Fruit fly (Drosophila melanogaster): ENCODE data around the gene CG42795.

CG42795 gene

DNA sequence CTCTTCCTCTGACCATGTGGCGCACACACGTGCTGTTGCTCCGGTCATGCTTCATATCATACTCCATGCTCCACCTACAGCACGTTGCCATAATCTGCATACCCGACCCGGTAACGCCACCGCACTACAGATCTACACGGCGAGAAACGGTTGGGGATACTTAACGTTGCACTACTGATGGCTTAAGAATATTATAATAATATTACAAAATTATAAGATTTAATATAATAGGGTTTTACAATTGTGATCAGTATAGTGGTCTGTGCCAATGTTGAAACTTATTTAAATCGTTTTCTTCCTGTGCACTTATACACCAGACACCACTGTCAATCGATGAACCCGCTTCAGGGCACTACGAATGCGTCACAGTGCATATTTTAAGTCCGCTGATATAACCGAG is 12.1 kb upstream of the CG42795 start:
- peak; percentile 84 for TF ChIP-seq CG8319 (GFP tag; optimal IDR thresholded peaks at IDR 0.05)
- TF ChIP-seq cyc (GFP tag; optimal IDR thresholded peaks at IDR 0.05) = peak; percentile 57
- TF ChIP-seq CG31627 (GFP tag; optimal IDR thresholded peaks at IDR 0.05) = peak; percentile 42
- peak; percentile 91 for TF ChIP-seq CG6808 (GFP tag; optimal IDR thresholded peaks at IDR 0.05)
- TF ChIP-seq lz (GFP tag; optimal IDR thresholded peaks at IDR 0.05) = peak; percentile 44
- peak; percentile 81 for TF ChIP-seq Sox15 (GFP tag; optimal IDR thresholded peaks at IDR 0.05)
- TF ChIP-seq CG10669 (GFP tag; optimal IDR thresholded peaks at IDR 0.05) = peak; percentile 94
- TF ChIP-seq CG3919 (GFP tag; optimal IDR thresholded peaks at IDR 0.05) = peak; percentile 88
- TF ChIP-seq Lpt (GFP tag; optimal IDR thresholded peaks at IDR 0.05) = peak; percentile 78
- TF ChIP-seq Hr39 (GFP tag; optimal IDR thresholded peaks at IDR 0.05) = peak; percentile 23
- TF ChIP-seq spab (GFP tag; optimal IDR thresholded peaks at IDR 0.05) = peak; percentile 92
- peak; percentile 87 for TF ChIP-seq acj6 (GFP tag; optimal IDR thresholded peaks at IDR 0.05)
- no peak for TF ChIP-seq CG6854 (GFP tag; optimal IDR thresholded peaks at IDR 0.05)
- TF ChIP-seq CG10631 (GFP tag; optimal IDR thresholded peaks at IDR 0.05) = peak; percentile 94
- TF ChIP-seq Blimp-1 (GFP tag; optimal IDR thresholded peaks at IDR 0.05) = peak; percentile 13
- peak; percentile 90 for TF ChIP-seq fd59A (GFP tag; optimal IDR thresholded peaks at IDR 0.05)
- no peak for TF ChIP-seq fkh (GFP tag; optimal IDR thresholded peaks at IDR 0.05)
- TF ChIP-seq svp (GFP tag) = peak; percentile 79
- peak; percentile 87 for TF ChIP-seq CG7368 (GFP tag; optimal IDR thresholded peaks at IDR 0.05)
- peak; percentile 95 for TF ChIP-seq CG3032 (tag; optimal IDR thresholded peaks at IDR 0.05)
- TF ChIP-seq esn (GFP tag; optimal IDR thresholded peaks at IDR 0.05) = peak; percentile 77
- TF ChIP-seq Eip93F (GFP tag; optimal IDR thresholded peaks at IDR 0.05) = peak; percentile 29
- TF ChIP-seq OdsH (GFP tag; optimal IDR thresholded peaks at IDR 0.05) = peak; percentile 90
- TF ChIP-seq CG16779 (tag; optimal IDR thresholded peaks at IDR 0.05) = peak; percentile 87
- peak; percentile 85 for TF ChIP-seq CG15336 (GFP tag; IDR thresholded peaks at IDR 0.05)
- no peak for TF ChIP-seq dac (GFP tag; optimal IDR thresholded peaks at IDR 0.05)
- peak; percentile 74 for TF ChIP-seq topi (GFP tag; optimal IDR thresholded peaks at IDR 0.05)
- peak; percentile 75 for TF ChIP-seq Sox14 (GFP tag; optimal IDR thresholded peaks at IDR 0.05)
- peak; percentile 85 for TF ChIP-seq net (GFP tag; optimal IDR thresholded peaks at IDR 0.05)
- peak; percentile 88 for TF ChIP-seq achi (GFP tag; optimal IDR thresholded peaks at IDR 0.05)
- peak; percentile 68 for TF ChIP-seq fd85E (GFP tag; optimal IDR thresholded peaks at IDR 0.05)
- TF ChIP-seq salr (GFP tag; optimal IDR thresholded peaks at IDR 0.05) = peak; percentile 80 to 89
- TF ChIP-seq CG11902 (GFP tag; optimal IDR thresholded peaks at IDR 0.05) = peak; percentile 80
- TF ChIP-seq Smox (GFP tag; optimal IDR thresholded peaks at IDR 0.05) = peak; percentile 42
- TF ChIP-seq vri (GFP tag; optimal IDR thresholded peaks at IDR 0.05) = peak; percentile 23
- peak; percentile 87 for TF ChIP-seq CG8119 (GFP tag; IDR thresholded peaks at IDR 0.05)
- TF ChIP-seq Hr4 (GFP tag; optimal IDR thresholded peaks at IDR 0.05) = peak; percentile 79
- peak; percentile 90 for TF ChIP-seq CG1621 (tag; optimal IDR thresholded peaks at IDR 0.05)
- peak; percentile 75 for TF ChIP-seq pdm3 (GFP tag; optimal IDR thresholded peaks at IDR 0.05)
- TF ChIP-seq CG11762 (GFP tag; optimal IDR thresholded peaks at IDR 0.05; ENCODE audit: insufficient read depth) = peak; percentile 85
- TF ChIP-seq eg (GFP tag; IDR thresholded peaks at IDR 0.05) = peak; percentile 91
- TF ChIP-seq CG6163 (GFP tag; IDR thresholded peaks at IDR 0.05) = peak; percentile 96
- peak; percentile 80 for TF ChIP-seq CG4318 (GFP tag; optimal IDR thresholded peaks at IDR 0.05)
- peak; percentile 88 to 93 for TF ChIP-seq ss (GFP tag; optimal IDR thresholded peaks at IDR 0.05)
- TF ChIP-seq Ets96B (tag; optimal IDR thresholded peaks at IDR 0.05) = peak; percentile 93
- TF ChIP-seq Gug (GFP tag; IDR thresholded peaks at IDR 0.05) = peak; percentile 87
- TF ChIP-seq Ets21C (GFP tag; optimal IDR thresholded peaks at IDR 0.05) = no peak
- peak; percentile 29 for TF ChIP-seq Sox102F (GFP tag; optimal IDR thresholded peaks at IDR 0.05)
- TF ChIP-seq CG9139 (GFP tag; optimal IDR thresholded peaks at IDR 0.05) = peak; percentile 93
- peak; percentile 84 for TF ChIP-seq CG34406 (GFP tag; optimal IDR thresholded peaks at IDR 0.05)
- peak; percentile 82 for TF ChIP-seq CG6792 (GFP tag; optimal IDR thresholded peaks at IDR 0.05)
- TF ChIP-seq Eip75B (GFP tag; optimal IDR thresholded peaks at IDR 0.05) = peak; percentile 81

Data from whole organism, prepupa.